Fruit fly (Drosophila melanogaster) whole organism, embryonic: ENCODE measurements around the gene CG14194.

Experiments used
- Aef1 ChIP-seq: fragments of 200-800 bp; sonication (Bioruptor generic); IDR thresholded peaks from 3 replicates; pipeline ENCODE4 v1.3.6; 2022; ENCODE audit warnings: missing biosample characterization, missing genetic modification characterization
- CG10267 ChIP-seq: fragments of 200-800 bp; sonication (Bioruptor generic); optimal IDR thresholded peaks from 2 replicates; lab custom pipeline; 2018; ENCODE audit warnings: missing biosample characterization, mild to moderate bottlenecking, missing genetic modification characterization, moderate library complexity
- CG12219 ChIP-seq: fragments of 200-800 bp; sonication (Bioruptor generic); optimal IDR thresholded peaks from 3 replicates; lab custom pipeline; 2018; ENCODE audit warnings: missing biosample characterization, mild to moderate bottlenecking, missing genetic modification characterization
- CG14014 ChIP-seq: fragments of 200-800 bp; sonication (Bioruptor generic); IDR thresholded peaks from 2 replicates; pipeline ENCODE4 v1.3.6; 2022; ENCODE audit warnings: missing biosample characterization, missing genetic modification characterization
- CG17568 ChIP-seq: fragments of 200-800 bp; sonication (Bioruptor generic); optimal IDR thresholded peaks from 2 replicates; lab custom pipeline; 2018; ENCODE audit warnings: missing biosample characterization, mild to moderate bottlenecking, missing genetic modification characterization, moderate library complexity
- CG18262 ChIP-seq: fragments of 200-800 bp; optimal IDR thresholded peaks from 3 replicates; lab custom pipeline; 2019; ENCODE audit warnings: missing biosample characterization, mild to moderate bottlenecking, missing genetic modification characterization, moderate library complexity
- CG1832 ChIP-seq: fragments of 200-800 bp; sonication (Bioruptor generic); optimal IDR thresholded peaks from 2 replicates; lab custom pipeline; 2017; ENCODE audit warnings: missing biosample characterization, mild to moderate bottlenecking, missing genetic modification characterization, inconsistent platforms
- CG3281 ChIP-seq: fragments of 200-800 bp; sonication (Bioruptor generic); optimal IDR thresholded peaks from 3 replicates; lab custom pipeline; 2017; ENCODE audit warnings: missing biosample characterization, mild to moderate bottlenecking, missing genetic modification characterization
- CG3407 ChIP-seq: fragments of 200-800 bp; sonication (Bioruptor generic); optimal IDR thresholded peaks from 2 replicates; lab custom pipeline; 2018; ENCODE audit warnings: missing biosample characterization, mild to moderate bottlenecking, missing genetic modification characterization
- CG4617 ChIP-seq: fragments of 200-800 bp; sonication (Bioruptor generic); optimal IDR thresholded peaks from 3 replicates; lab custom pipeline; 2016; ENCODE audit warnings: missing biosample characterization, missing genetic modification characterization, borderline replicate concordance
- CG7372 ChIP-seq: fragments of 200-800 bp; sonication (Bioruptor generic); IDR thresholded peaks from 2 replicates; pipeline ENCODE4 v1.3.6; 2022; ENCODE audit warnings: missing biosample characterization, missing genetic modification characterization
- CG7987 ChIP-seq: fragments of 200-800 bp; sonication (Bioruptor generic); optimal IDR thresholded peaks from 2 replicates; lab custom pipeline; 2018; ENCODE audit warnings: missing biosample characterization, mild to moderate bottlenecking, missing genetic modification characterization, moderate library complexity
- CG8765 ChIP-seq: fragments of 200-800 bp; sonication (Bioruptor generic); IDR thresholded peaks from 2 replicates; pipeline ENCODE4 v1.3.6; 2022; ENCODE audit warnings: missing biosample characterization, missing genetic modification characterization
- Camta ChIP-seq: fragments of 200-800 bp; sonication (Bioruptor generic); optimal IDR thresholded peaks from 2 replicates; lab custom pipeline; 2016; ENCODE audit warnings: missing biosample characterization, missing genetic modification characterization
- D19A ChIP-seq: fragments of 200-800 bp; optimal IDR thresholded peaks from 3 replicates; lab custom pipeline; 2019; ENCODE audit warnings: missing biosample characterization, mild to moderate bottlenecking, missing genetic modification characterization, moderate library complexity
- Ets97D ChIP-seq: fragments of 200-800 bp; sonication (Bioruptor generic); optimal IDR thresholded peaks from 3 replicates; lab custom pipeline; 2016; ENCODE audit warnings: missing biosample characterization, missing genetic modification characterization
- Fer2 ChIP-seq: fragments of 200-800 bp; sonication (Bioruptor generic); optimal IDR thresholded peaks from 2 replicates; lab custom pipeline; 2018; ENCODE audit warnings: missing biosample characterization, mild to moderate bottlenecking, missing genetic modification characterization, moderate library complexity
- Fer3 ChIP-seq: fragments of 200-800 bp; sonication (Bioruptor generic); optimal IDR thresholded peaks from 2 replicates; lab custom pipeline; 2018; ENCODE audit warnings: missing biosample characterization, mild to moderate bottlenecking, missing genetic modification characterization, moderate library complexity
- Hmx ChIP-seq: fragments of 200-800 bp; sonication (Bioruptor generic); optimal IDR thresholded peaks from 2 replicates; lab custom pipeline; 2016; ENCODE audit warnings: missing biosample characterization, missing genetic modification characterization
- Hr51 ChIP-seq, 2 experiments: fragments of 200-800 bp; sonication (Bioruptor generic); optimal IDR thresholded peaks; 2 replicates in 1 of 2; 3 replicates in 1 of 2; lab custom pipeline; 2016 to 2018; ENCODE audit warnings: missing biosample characterization in 2 of 2, missing genetic modification characterization in 2 of 2, mild to moderate bottlenecking in 1 of 2, moderate library complexity in 1 of 2
- Hr78 ChIP-seq, 2 experiments: fragments of 200-800 bp in 1 of 2; fragments of >200 bp in 1 of 2; sonication (Bioruptor generic) in 1 of 2; optimal IDR thresholded peaks; 2 replicates each; lab custom pipeline; 2017 to 2019; ENCODE audit warnings: missing biosample characterization in 2 of 2, missing genetic modification characterization in 2 of 2, mild to moderate bottlenecking in 1 of 2, moderate library complexity in 1 of 2
- Jarid2 ChIP-seq: fragments of 200-800 bp; sonication (Bioruptor generic); optimal IDR thresholded peaks from 3 replicates; lab custom pipeline; 2017; ENCODE audit warnings: mild to moderate bottlenecking, missing biosample characterization, missing genetic modification reagents, missing genetic modification characterization
- Lhr ChIP-seq: fragments of 200-800 bp; sonication (Bioruptor generic); optimal IDR thresholded peaks from 3 replicates; lab custom pipeline; 2017; ENCODE audit warnings: mild to moderate bottlenecking, missing biosample characterization, missing genetic modification reagents, missing genetic modification characterization
- NC2α ChIP-seq: fragments of 200-800 bp; sonication (Bioruptor generic); optimal IDR thresholded peaks from 2 replicates; lab custom pipeline; 2016; ENCODE audit warnings: missing biosample characterization, missing genetic modification characterization
- NC2β ChIP-seq: fragments of 200-800 bp; sonication (Bioruptor generic); optimal IDR thresholded peaks from 2 replicates; lab custom pipeline; 2016; ENCODE audit warnings: missing biosample characterization, missing genetic modification characterization
- Nf-YB ChIP-seq: fragments of 200-800 bp; sonication (Bioruptor generic); optimal IDR thresholded peaks from 3 replicates; lab custom pipeline; 2019; ENCODE audit warnings: missing biosample characterization, mild to moderate bottlenecking, missing genetic modification characterization, moderate library complexity
- Ptx1 ChIP-seq: fragments of 200-800 bp; sonication (Bioruptor generic); IDR thresholded peaks from 2 replicates; pipeline ENCODE4 v1.3.6; 2022; ENCODE audit warnings: missing biosample characterization, missing genetic modification characterization
- Sox102F ChIP-seq: fragments of 200-800 bp; sonication (Bioruptor generic); optimal IDR thresholded peaks from 2 replicates; lab custom pipeline; 2018; ENCODE audit warnings: missing biosample characterization, mild to moderate bottlenecking, missing genetic modification characterization, moderate library complexity
- Taf1 ChIP-seq: fragments of 200-800 bp; sonication (Bioruptor generic); IDR thresholded peaks from 2 replicates; pipeline ENCODE4 v1.3.6; 2022; ENCODE audit warnings: missing biosample characterization, missing genetic modification characterization
- al ChIP-seq: fragments of 200-800 bp; sonication (Bioruptor generic); IDR thresholded peaks from 2 replicates; pipeline ENCODE4 v1.3.6; 2022; ENCODE audit warnings: missing biosample characterization, missing genetic modification characterization
- amos ChIP-seq: fragments of 200-800 bp; sonication (Bioruptor generic); IDR thresholded peaks from 2 replicates; pipeline ENCODE4 v1.3.6; 2022; ENCODE audit warnings: missing biosample characterization, missing genetic modification characterization; ENCODE audit not compliant: partially characterized antibody
- caup ChIP-seq: fragments of 200-800 bp; sonication (Bioruptor generic); optimal IDR thresholded peaks from 3 replicates; lab custom pipeline; 2017; ENCODE audit warnings: missing biosample characterization, mild to moderate bottlenecking, missing genetic modification characterization, moderate library complexity; ENCODE audit not compliant: severe bottlenecking
- cg ChIP-seq: fragments of 200-800 bp; sonication (Bioruptor generic); optimal IDR thresholded peaks from 3 replicates; lab custom pipeline; 2019; ENCODE audit warnings: missing biosample characterization, mild to moderate bottlenecking, missing genetic modification characterization, moderate library complexity
- ems ChIP-seq: fragments of 200-800 bp; sonication (Bioruptor generic); optimal IDR thresholded peaks from 3 replicates; lab custom pipeline; 2016; ENCODE audit warnings: missing biosample characterization, missing genetic modification characterization
- en ChIP-seq: fragments of 200-800 bp; sonication (Bioruptor generic); optimal IDR thresholded peaks from 2 replicates; lab custom pipeline; 2016; ENCODE audit warnings: missing biosample characterization, missing genetic modification characterization
- fd64A ChIP-seq: fragments of 200-800 bp; sonication (Bioruptor generic); optimal IDR thresholded peaks from 3 replicates; lab custom pipeline; 2018; ENCODE audit warnings: missing biosample characterization, mild to moderate bottlenecking, missing genetic modification characterization
- gcm2 ChIP-seq: fragments of 200-800 bp; sonication (Bioruptor generic); optimal IDR thresholded peaks from 2 replicates; lab custom pipeline; 2016; ENCODE audit warnings: missing biosample characterization, missing genetic modification characterization
- gt ChIP-seq: fragments of 200-800 bp; sonication (Bioruptor generic); IDR thresholded peaks from 2 replicates; pipeline ENCODE4 v1.3.6; 2022; ENCODE audit warnings: missing biosample characterization, missing genetic modification characterization
- lmd ChIP-seq: fragments of 200-800 bp; sonication (Bioruptor generic); IDR thresholded peaks from 2 replicates; pipeline ENCODE4 v1.3.6; 2022; ENCODE audit warnings: missing biosample characterization, missing genetic modification characterization
- maf-S ChIP-seq: fragments of 200-800 bp; sonication (Bioruptor generic); optimal IDR thresholded peaks from 2 replicates; lab custom pipeline; 2016; ENCODE audit warnings: missing biosample characterization, missing genetic modification characterization
- mirr ChIP-seq: fragments of 200-800 bp; sonication (Bioruptor generic); optimal IDR thresholded peaks from 3 replicates; lab custom pipeline; 2018; ENCODE audit warnings: missing biosample characterization, mild to moderate bottlenecking, missing genetic modification characterization
- nau ChIP-seq: fragments of 200-800 bp; sonication (Bioruptor generic); optimal IDR thresholded peaks from 3 replicates; lab custom pipeline; 2017; ENCODE audit warnings: missing biosample characterization, mild to moderate bottlenecking, missing genetic modification characterization, missing genetic modification reagents
- pfk ChIP-seq: fragments of 200-800 bp; sonication (Bioruptor generic); optimal IDR thresholded peaks from 2 replicates; lab custom pipeline; 2018; ENCODE audit warnings: missing biosample characterization, mild to moderate bottlenecking, missing genetic modification characterization, moderate library complexity
- phol ChIP-seq: fragments of 200-800 bp; sonication (Bioruptor generic); optimal IDR thresholded peaks from 3 replicates; lab custom pipeline; 2018; ENCODE audit warnings: missing biosample characterization, mild to moderate bottlenecking, missing genetic modification characterization, moderate library complexity
- psq ChIP-seq: fragments of 200-800 bp; sonication (Bioruptor generic); optimal IDR thresholded peaks from 2 replicates; lab custom pipeline; 2017; ENCODE audit warnings: missing biosample characterization, missing genetic modification characterization
- pum ChIP-seq: fragments of 200-800 bp; sonication (Bioruptor generic); optimal IDR thresholded peaks from 2 replicates; lab custom pipeline; 2016; ENCODE audit warnings: missing biosample characterization, missing genetic modification characterization
- stwl ChIP-seq: fragments of 200-800 bp; sonication (Bioruptor generic); optimal IDR thresholded peaks from 3 replicates; lab custom pipeline; 2018; ENCODE audit warnings: missing biosample characterization, mild to moderate bottlenecking, missing genetic modification characterization, moderate library complexity
- tx ChIP-seq: fragments of 200-800 bp; sonication (Bioruptor generic); optimal IDR thresholded peaks from 2 replicates; lab custom pipeline; 2016; ENCODE audit warnings: missing biosample characterization, missing genetic modification characterization
- yki ChIP-seq: fragments of >200 bp; optimal IDR thresholded peaks from 3 replicates; lab custom pipeline; 2018

Gene CG14194

DNA sequence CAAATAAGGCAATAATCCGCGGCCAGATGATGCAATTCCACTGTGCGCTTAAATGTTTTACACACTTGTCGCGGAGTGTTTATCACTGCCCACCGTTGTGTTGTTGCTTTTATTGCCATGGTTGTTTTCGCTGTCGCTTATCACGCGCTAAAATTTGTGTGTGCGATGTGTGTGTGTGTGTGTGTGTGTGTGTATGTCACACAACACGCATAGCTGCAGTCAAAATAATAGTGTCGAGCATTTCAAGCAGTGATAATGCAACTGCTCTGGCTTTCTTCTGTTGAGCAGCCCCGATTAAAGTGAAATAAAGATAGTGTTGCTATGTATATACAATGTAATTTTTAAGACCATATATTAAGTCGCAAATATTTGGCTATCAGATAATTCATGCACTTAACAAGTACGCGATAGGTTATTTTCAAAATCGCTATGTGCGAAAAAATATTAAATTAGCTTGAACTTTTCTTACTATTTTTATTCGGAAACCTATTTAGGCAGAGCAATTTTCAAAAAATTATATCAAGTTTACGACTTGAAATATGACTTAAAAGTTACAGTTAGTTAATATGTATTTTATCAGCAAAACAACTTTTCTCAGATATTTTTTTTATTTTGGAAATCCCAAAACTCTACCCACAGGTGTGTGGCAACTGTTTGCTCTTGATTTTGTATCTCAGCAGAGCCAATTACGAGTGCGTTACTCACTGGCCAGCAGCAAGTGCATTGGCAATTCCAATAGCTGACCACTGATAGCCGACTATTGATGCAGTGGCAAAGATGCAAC, 27.0 kb upstream of the CG14194 start (continued):
- TF ChIP-seq Ets97D (GFP tag; lab: Kevin White, UChicago) (no peak), CG4617 (GFP tag; lab: Kevin White, UChicago) (no peak), Hmx (no peak), CG3407 (GFP tag; lab: Kevin White, UChicago) (no peak), en (no peak), lmd (0 out of 2 replicates have a peak, but pooled peaks have one; percentile 18), pfk (GFP tag; lab: Kevin White, UChicago) (no peak), Nf-YB (GFP tag; lab: Kevin White, UChicago) (no peak), mirr (GFP tag; lab: Kevin White, UChicago) (peak; percentile 55), psq (GFP tag; lab: Kevin White, UChicago) (no peak), CG14014 (GFP tag; lab: Robert Waterston, UW) (no peak), NC2β (GFP tag; lab: Kevin White, UChicago) (no peak), fd64A (GFP tag; lab: Kevin White, UChicago) (no peak), caup (no peak), gcm2 (GFP tag; lab: Kevin White, UChicago) (no peak), Lhr (GFP tag; lab: Kevin White, UChicago) (no peak), tx (GFP tag; lab: Kevin White, UChicago) (no peak), Camta (peak; percentile 5), CG7987 (GFP tag; lab: Kevin White, UChicago) (no peak), CG10267 (tag; lab: Kevin White, UChicago) (peak; percentile 13), stwl (tag; lab: Kevin White, UChicago) (no peak), Ptx1 (GFP tag; lab: Robert Waterston, UW) (peak; percentile 6; the same call in 1 of the 2 replicates), CG17568 (GFP tag; lab: Kevin White, UChicago) (no peak), Hr78 (GFP tag; optimal IDR thresholded peaks at IDR 0.05; lab: Kevin White, UChicago) (no peak), phol (peak; percentile 39), Hr51 (GFP tag; optimal IDR thresholded peaks at IDR 0.05; lab: Kevin White, UChicago) (peak in 1 of 2 experiments; percentile 68), amos (GFP tag; lab: Robert Waterston, UW) (no peak), CG18262 (peak; percentile 52), Aef1 (GFP tag; lab: Robert Waterston, UW) (no peak), cg (GFP tag; lab: Kevin White, UChicago) (peak; percentile 55), nau (no peak), ems (GFP tag; lab: Kevin White, UChicago) (no peak), D19A (peak; percentile 22), maf-S (GFP tag; lab: Kevin White, UChicago) (no peak), Fer2 (tag; lab: Kevin White, UChicago) (no peak), yki (lab: Kevin White, UChicago) (no peak), Taf1 (GFP tag; lab: Robert Waterston, UW) (no peak), Fer3 (tag; lab: Kevin White, UChicago) (peak; percentile 10), Jarid2 (GFP tag; lab: Kevin White, UChicago) (no peak), al (GFP tag; lab: Robert Waterston, UW) (no peak; the same call in 1 of the 2 replicates), Sox102F (GFP tag; lab: Kevin White, UChicago) (peak; percentile 51), CG7372 (GFP tag; lab: Robert Waterston, UW) (no peak), CG1832 (GFP tag; lab: Kevin White, UChicago) (no peak), pum (GFP tag; lab: Kevin White, UChicago) (peak; percentile 9), CG12219 (GFP tag; lab: Kevin White, UChicago) (no peak), CG8765 (GFP tag; lab: Robert Waterston, UW) (no peak), CG3281 (GFP tag; lab: Kevin White, UChicago) (peak; percentile 62), NC2α (GFP tag; lab: Kevin White, UChicago) (no peak), gt (GFP tag; lab: Robert Waterston, UW) (no peak)
